Fruit fly (Drosophila melanogaster) ovary, adult (tissue): ENCODE measurements around the gene CG43739.

Source experiments
- CG17801 ChIP-seq: fragments of 200-800 bp; optimal IDR thresholded peaks from 2 replicates; lab custom pipeline; 2019; ENCODE audit warnings: missing biosample characterization, mild to moderate bottlenecking, missing genetic modification characterization, moderate library complexity; ENCODE audit not compliant: partially characterized antibody

The CG43739 gene

dm6 chr2L:20822489-20823195 lies 96.1 kb downstream of the CG43739 start, which contains the start of gene CG9331:
TSS of gene CG9331 (plus strand) at chr2L:20822828.
- TF ChIP-seq CG17801 (GFP tag; lab: Kevin White, UChicago) = no peak

- no peak for TF ChIP-seq CG17801 (GFP tag; lab: Kevin White, UChicago)
These were observed 96.7 kb downstream of the CG43739 start for dm6 chr2L:20822025-20822371.
